Worm (Caenorhabditis elegans) whole organism, L4 larva: ENCODE data around the gene swm-1.
A peak's percentile ranks its signal among the peaks of the same experiment; 100 is the strongest.

Experiments used
- D1046.2 ChIP-seq: fragments of 200-800 bp; sonication (Bioruptor generic); IDR thresholded peaks from 2 replicates; pipeline ENCODE4 v1.3.6; 2022; ENCODE audit warnings: missing genetic modification characterization, missing compliant biosample characterization
- F10B5.3 ChIP-seq: sonication (generic microtip); optimal IDR thresholded peaks from 2 replicates; lab custom pipeline; 2016; ENCODE audit warnings: mild to moderate bottlenecking, missing genetic modification characterization, missing compliant biosample characterization
- F37D6.2 ChIP-seq: sonication (generic microtip); optimal IDR thresholded peaks from 2 replicates; lab custom pipeline; 2016; ENCODE audit warnings: mild to moderate bottlenecking, missing genetic modification characterization, missing compliant biosample characterization
- F44E2.7 ChIP-seq: fragments of 200-800 bp; sonication (Bioruptor generic); IDR thresholded peaks from 2 replicates; pipeline ENCODE4 v2.1.2; 2022; ENCODE audit warnings: missing genetic modification characterization, missing compliant biosample characterization
- ZK546.5 ChIP-seq, 2 experiments: sonication (generic microtip); optimal IDR thresholded peaks; 2 replicates each; lab custom pipeline; 2017; ENCODE audit warnings: missing biosample characterization in 2 of 2, missing genetic modification characterization in 2 of 2
- arid-1 ChIP-seq: fragments of 200-800 bp; sonication (Bioruptor generic); conservative IDR thresholded peaks from 2 replicates; pipeline ENCODE4 v1.3.6; 2022; ENCODE audit warnings: missing genetic modification reagents, missing genetic modification characterization, missing compliant biosample characterization
- ceh-28 ChIP-seq: fragments of 150-350 bp; optimal IDR thresholded peaks from 2 replicates; lab custom pipeline; 2014; ENCODE audit warnings: missing biosample characterization, missing genetic modification reagents, missing genetic modification characterization
- ceh-32 ChIP-seq: sonication (generic microtip); optimal IDR thresholded peaks from 2 replicates; lab custom pipeline; 2016; ENCODE audit warnings: mild to moderate bottlenecking, missing genetic modification characterization, missing compliant biosample characterization; ENCODE audit not compliant: poor library complexity
- ceh-44 ChIP-seq: fragments of 200-800 bp; sonication (Bioruptor generic); IDR thresholded peaks from 2 replicates; pipeline ENCODE4 v1.3.6; 2022; ENCODE audit warnings: missing genetic modification reagents, missing genetic modification characterization, missing compliant biosample characterization
- daf-12 ChIP-seq: fragments of 150-350 bp; optimal IDR thresholded peaks from 2 replicates; lab custom pipeline; 2014; ENCODE audit warnings: missing biosample characterization, missing genetic modification reagents, missing genetic modification characterization
- daf-8 ChIP-seq: fragments of 200-800 bp; sonication (Bioruptor generic); IDR thresholded peaks from 2 replicates; pipeline ENCODE4 v1.3.6; 2022; ENCODE audit warnings: missing genetic modification characterization, missing compliant biosample characterization
- egl-27 ChIP-seq: sonication (generic microtip); optimal IDR thresholded peaks from 3 replicates; lab custom pipeline; 2017; ENCODE audit warnings: missing biosample characterization, missing genetic modification reagents, missing genetic modification characterization
- hif-1 ChIP-seq, 2 experiments: sonication (generic microtip); optimal IDR thresholded peaks; 2 replicates each; lab custom pipeline; 2016 to 2017; ENCODE audit warnings: missing compliant biosample characterization in 2 of 2, missing genetic modification characterization in 2 of 2, missing genetic modification reagents in 2 of 2, missing genotype in 2 of 2, mild to moderate bottlenecking in 1 of 2
- hlh-30 ChIP-seq: sonication (generic microtip); optimal IDR thresholded peaks from 2 replicates; lab custom pipeline; 2017; ENCODE audit warnings: antibody characterized with exemption, mild to moderate bottlenecking, missing genetic modification characterization, missing compliant biosample characterization; ENCODE audit not compliant: insufficient read depth
- hmg-1.1 ChIP-seq: fragments of 200-800 bp; sonication (Bioruptor generic); IDR thresholded peaks from 2 replicates; pipeline ENCODE4 v1.3.6; 2022; ENCODE audit warnings: missing genetic modification reagents, missing genetic modification characterization, missing compliant biosample characterization
- lin-29 ChIP-seq: fragments of 200-800 bp; sonication (Bioruptor generic); IDR thresholded peaks from 2 replicates; pipeline ENCODE4 v1.3.6; 2022; ENCODE audit warnings: missing genetic modification reagents, missing genetic modification characterization, missing compliant biosample characterization
- lin-38 ChIP-seq: fragments of 200-800 bp; sonication (Bioruptor generic); IDR thresholded peaks from 2 replicates; pipeline ENCODE4 v1.3.6; 2022; ENCODE audit warnings: missing genetic modification reagents, missing genetic modification characterization, missing compliant biosample characterization
- mes-2 ChIP-seq: sonication (generic microtip); optimal IDR thresholded peaks from 2 replicates; lab custom pipeline; 2016; ENCODE audit warnings: missing genotype, mild to moderate bottlenecking, missing genetic modification characterization, missing compliant biosample characterization; ENCODE audit not compliant: poor library complexity, severe bottlenecking
- mxl-2 ChIP-seq: fragments of 200-800 bp; sonication (Bioruptor generic); conservative IDR thresholded peaks from 2 replicates; pipeline ENCODE4 v1.3.6; 2022; ENCODE audit warnings: missing genetic modification reagents, missing genetic modification characterization, missing compliant biosample characterization
- nhr-111 ChIP-seq: fragments of 200-800 bp; sonication (Bioruptor generic); optimal IDR thresholded peaks from 2 replicates; lab custom pipeline; 2018; ENCODE audit warnings: mild to moderate bottlenecking, missing genetic modification characterization, missing compliant biosample characterization
- nhr-41 ChIP-seq: fragments of 200-800 bp; sonication (Bioruptor generic); IDR thresholded peaks from 2 replicates; pipeline ENCODE4 v1.3.6; 2022; ENCODE audit warnings: missing genetic modification reagents, missing genetic modification characterization, missing compliant biosample characterization
- nhr-48 ChIP-seq: sonication (generic microtip); optimal IDR thresholded peaks from 2 replicates; lab custom pipeline; 2016; ENCODE audit warnings: mild to moderate bottlenecking, missing genetic modification characterization, missing compliant biosample characterization
- nhr-6 ChIP-seq: fragments of 150-350 bp; optimal IDR thresholded peaks from 2 replicates; lab custom pipeline; 2014; ENCODE audit warnings: missing biosample characterization, missing genetic modification characterization
- rbr-2 ChIP-seq: sonication (generic microtip); optimal IDR thresholded peaks from 2 replicates; lab custom pipeline; 2016; ENCODE audit warnings: missing genotype, missing genetic modification characterization, missing compliant biosample characterization
- saeg-2 ChIP-seq: fragments of 200-800 bp; sonication (Bioruptor generic); IDR thresholded peaks from 2 replicates; pipeline ENCODE4 v1.3.6; 2022; ENCODE audit warnings: missing genetic modification reagents, missing genetic modification characterization, missing compliant biosample characterization
- sdz-12 ChIP-seq: fragments of 200-800 bp; sonication (Bioruptor generic); optimal IDR thresholded peaks from 2 replicates; lab custom pipeline; 2018; ENCODE audit warnings: mild to moderate bottlenecking, missing genetic modification characterization, missing compliant biosample characterization
- skn-1 ChIP-seq: fragments of 150-350 bp; optimal IDR thresholded peaks from 2 replicates; lab custom pipeline; 2014; ENCODE audit warnings: missing biosample characterization, missing genetic modification characterization
- snpc-4 ChIP-seq: fragments of 150-350 bp; optimal IDR thresholded peaks from 2 replicates; lab custom pipeline; 2014; ENCODE audit warnings: missing biosample characterization, missing genetic modification characterization
- spr-1 ChIP-seq: sonication (generic microtip); optimal IDR thresholded peaks from 2 replicates; lab custom pipeline; 2016; ENCODE audit warnings: mild to moderate bottlenecking, missing genetic modification characterization, missing compliant biosample characterization
- tag-97 ChIP-seq: fragments of 200-800 bp; sonication (Bioruptor generic); IDR thresholded peaks from 2 replicates; pipeline ENCODE4 v1.3.6; 2022; ENCODE audit warnings: missing genetic modification characterization, missing compliant biosample characterization
- unc-130 ChIP-seq: sonication (generic microtip); optimal IDR thresholded peaks from 2 replicates; lab custom pipeline; 2016; ENCODE audit warnings: missing genetic modification reagents, missing genetic modification characterization, missing compliant biosample characterization
- unc-62 ChIP-seq, 3 experiments: fragments of 150-350 bp in 1 of 3; sonication (generic microtip); optimal IDR thresholded peaks in 2 of 3; peaks in 1 of 3; 1 replicate in 1 of 3; 2 replicates in 2 of 3; lab custom pipeline; 2014 to 2017; ENCODE audit warnings: missing biosample characterization in 3 of 3, missing genetic modification characterization in 3 of 3, missing genetic modification reagents in 3 of 3, missing genotype in 1 of 3
- zag-1 ChIP-seq: fragments of 150-350 bp; optimal IDR thresholded peaks from 2 replicates; lab custom pipeline; 2014; ENCODE audit warnings: missing biosample characterization, missing genetic modification characterization
- zfp-2 ChIP-seq: sonication (generic microtip); optimal IDR thresholded peaks from 2 replicates; lab custom pipeline; 2016; ENCODE audit warnings: mild to moderate bottlenecking, missing genetic modification characterization, missing compliant biosample characterization
- zip-2 ChIP-seq: fragments of 150-350 bp; optimal IDR thresholded peaks from 2 replicates; lab custom pipeline; 2014; ENCODE audit warnings: missing biosample characterization, missing genetic modification characterization

swm-1 gene

ce11 chrV:9022078-9022477 is 32.6 kb downstream of the swm-1 start, which contains the start of gene oac-41:
oac-41 (minus strand) TSS chrV:9022178.
- no peak for TF ChIP-seq lin-38 (GFP tag; lab: Robert Waterston, UW)
- no peak for TF ChIP-seq ZK546.5 (tag; optimal IDR thresholded peaks at IDR 0.05; lab: Kevin White, UChicago)
- TF ChIP-seq arid-1 (GFP tag; lab: Robert Waterston, UW) = no peak
- no peak for TF ChIP-seq sdz-12 (GFP tag; lab: Kevin White, UChicago)
- TF ChIP-seq zag-1 (tag; lab: Kevin White, UChicago) = no peak
- no peak for TF ChIP-seq F10B5.3 (tag; lab: Kevin White, UChicago)
- no peak for TF ChIP-seq nhr-48 (tag; lab: Kevin White, UChicago)
- TF ChIP-seq daf-8 (GFP tag; lab: Robert Waterston, UW) = no peak
- TF ChIP-seq nhr-41 = no peak

ce11 chrV:9018871-9019270 is 35.8 kb downstream of the swm-1 start:
- TF ChIP-seq F10B5.3 (tag; lab: Kevin White, UChicago) = no peak
- TF ChIP-seq unc-62 (GFP tag; optimal IDR thresholded peaks at IDR 0.05 in 1 of 2; lab: Kevin White, UChicago) = peak in 1 of 2 experiments; percentile 97
- no peak for TF ChIP-seq unc-62 (tag; optimal IDR thresholded peaks at IDR 0.05; lab: Kevin White, UChicago)

- no peak for TF ChIP-seq saeg-2 (GFP tag; lab: Robert Waterston, UW)
Measured at ce11 chrV:9016479-9016878, 38.2 kb downstream of the swm-1 start, which contains the start of gene oac-40. oac-40 (plus strand) TSS chrV:9016779.

- TF ChIP-seq arid-1 (GFP tag; lab: Robert Waterston, UW) (no peak), egl-27 (no peak), snpc-4 (no peak), daf-12 (tag; lab: Kevin White, UChicago) (no peak), F44E2.7 (GFP tag; lab: Robert Waterston, UW) (no peak), rbr-2 (tag; lab: Kevin White, UChicago) (no peak), zip-2 (tag; lab: Kevin White, UChicago) (no peak), mxl-2 (GFP tag; lab: Robert Waterston, UW) (no peak), hlh-30 (tag; lab: Kevin White, UChicago) (no peak), mes-2 (tag; lab: Kevin White, UChicago) (no peak), spr-1 (no peak), D1046.2 (GFP tag; lab: Robert Waterston, UW) (no peak), tag-97 (GFP tag; lab: Robert Waterston, UW) (no peak), lin-29 (no peak), ceh-28 (tag; lab: Kevin White, UChicago) (no peak), nhr-6 (no peak), nhr-111 (GFP tag; lab: Kevin White, UChicago) (no peak)
Measured at ce11 chrV:9015540-9015939, 39.1 kb downstream of the swm-1 start, which contains the start of gene srt-18. srt-18 (minus strand) TSS chrV:9015640.

- TF ChIP-seq skn-1 (tag; lab: Kevin White, UChicago) = no peak
- TF ChIP-seq hif-1 (tag; optimal IDR thresholded peaks at IDR 0.05; lab: Kevin White, UChicago) = no peak
- TF ChIP-seq ceh-28 (tag; lab: Kevin White, UChicago) = no peak
- TF ChIP-seq egl-27 = no peak
- no peak for TF ChIP-seq hmg-1.1 (GFP tag; lab: Robert Waterston, UW)
- no peak for TF ChIP-seq zfp-2 (tag; lab: Kevin White, UChicago)
- TF ChIP-seq ceh-32 = no peak
- TF ChIP-seq unc-130 (GFP tag; lab: Kevin White, UChicago) = no peak
- TF ChIP-seq F37D6.2 = no peak
- no peak for TF ChIP-seq ceh-44 (GFP tag; lab: Robert Waterston, UW)
Measured at ce11 chrV:9013765-9014164, 40.9 kb downstream of the swm-1 start, which contains the start of gene srh-201. srh-201 (minus strand) TSS chrV:9013865.
